Worm (Caenorhabditis elegans) whole organism, midembryonic: ENCODE measurements around the gene lrx-1.

ENCODE experiments used
- flt-1 ChIP-seq: fragments of 200-800 bp; sonication (Bioruptor generic); IDR thresholded peaks from 2 replicates; pipeline ENCODE4 v1.3.6; 2022; ENCODE audit warnings: missing genetic modification characterization, missing compliant biosample characterization
- med-1 ChIP-seq: sonication (generic microtip); optimal IDR thresholded peaks from 2 replicates; lab custom pipeline; 2017; ENCODE audit warnings: missing genetic modification characterization, mild to moderate bottlenecking, missing compliant biosample characterization, antibody characterized with exemption, missing genetic modification reagents; ENCODE audit not compliant: insufficient read depth
- ref-1 ChIP-seq: fragments of 200-800 bp; sonication (Bioruptor generic); conservative IDR thresholded peaks from 2 replicates; pipeline ENCODE4 v1.3.6; 2022; ENCODE audit warnings: missing genetic modification reagents, missing genetic modification characterization, missing compliant biosample characterization
- ztf-23 ChIP-seq: fragments of 200-800 bp; sonication (Bioruptor generic); IDR thresholded peaks from 2 replicates; pipeline ENCODE4 v1.3.6; 2022; ENCODE audit warnings: missing genetic modification reagents, missing genetic modification characterization, missing compliant biosample characterization

ce11 chrV:12294091-12294490, 41.7 kb downstream of the lrx-1 start:
- no peak for TF ChIP-seq flt-1
- no peak for TF ChIP-seq ztf-23
- no peak for TF ChIP-seq ref-1
- no peak for TF ChIP-seq med-1 (GFP tag; lab: Kevin White, UChicago)
